Fruit fly (Drosophila melanogaster) whole organism, embryonic: Measurements from ENCODE around the gene Nckx30C.

Experiments
- BtbVII ChIP-seq: fragments of 200-800 bp; sonication (Bioruptor generic); optimal IDR thresholded peaks from 3 replicates; lab custom pipeline; 2017; ENCODE audit warnings: missing biosample characterization, mild to moderate bottlenecking, missing genetic modification characterization
- CG10147 ChIP-seq: fragments of 200-800 bp; sonication (Bioruptor generic); optimal IDR thresholded peaks from 2 replicates; lab custom pipeline; 2019; ENCODE audit warnings: missing biosample characterization, mild to moderate bottlenecking, missing genetic modification characterization, moderate library complexity
- CG10431 ChIP-seq: fragments of 200-800 bp; sonication (Bioruptor generic); optimal IDR thresholded peaks from 3 replicates; lab custom pipeline; 2018; ENCODE audit warnings: missing biosample characterization, mild to moderate bottlenecking, missing genetic modification characterization
- CG10959 ChIP-seq: fragments of 200-800 bp; sonication (Bioruptor generic); IDR thresholded peaks from 2 replicates; pipeline ENCODE4 v1.3.6; 2022; ENCODE audit warnings: missing biosample characterization, missing genetic modification characterization
- CG11398 ChIP-seq: fragments of 200-800 bp; sonication (Bioruptor generic); optimal IDR thresholded peaks from 2 replicates; lab custom pipeline; 2016; ENCODE audit warnings: missing biosample characterization, missing genetic modification characterization
- CG12071 ChIP-seq: fragments of 200-800 bp; sonication (Bioruptor generic); optimal IDR thresholded peaks from 3 replicates; lab custom pipeline; 2018; ENCODE audit warnings: missing biosample characterization, mild to moderate bottlenecking, missing genetic modification characterization
- CG12236 ChIP-seq: fragments of 200-800 bp; sonication (Bioruptor generic); optimal IDR thresholded peaks from 2 replicates; lab custom pipeline; 2016; ENCODE audit warnings: missing biosample characterization, missing genetic modification characterization
- CG13296 ChIP-seq: fragments of 200-800 bp; sonication (Bioruptor generic); optimal IDR thresholded peaks from 3 replicates; lab custom pipeline; 2018; ENCODE audit warnings: missing biosample characterization, mild to moderate bottlenecking, missing genetic modification characterization
- CG13775 ChIP-seq: fragments of 200-800 bp; sonication (Bioruptor generic); optimal IDR thresholded peaks from 3 replicates; lab custom pipeline; 2017; ENCODE audit warnings: missing biosample characterization, mild to moderate bottlenecking, missing genetic modification characterization
- CG14014 ChIP-seq: fragments of 200-800 bp; sonication (Bioruptor generic); IDR thresholded peaks from 2 replicates; pipeline ENCODE4 v1.3.6; 2022; ENCODE audit warnings: missing biosample characterization, missing genetic modification characterization
- CG1529 ChIP-seq: fragments of 200-800 bp; sonication (Bioruptor generic); optimal IDR thresholded peaks from 3 replicates; lab custom pipeline; 2018; ENCODE audit warnings: missing biosample characterization, missing genetic modification characterization
- CG15514 ChIP-seq: fragments of 200-800 bp; sonication (Bioruptor generic); optimal IDR thresholded peaks from 3 replicates; lab custom pipeline; 2017; ENCODE audit warnings: missing biosample characterization, missing genetic modification characterization, mild to moderate bottlenecking, moderate library complexity, missing genetic modification reagents
- CG3847 ChIP-seq: fragments of 200-800 bp; sonication (Bioruptor generic); IDR thresholded peaks from 2 replicates; pipeline ENCODE4 v1.3.6; 2022; ENCODE audit warnings: missing biosample characterization, missing genetic modification characterization
- CG4282 ChIP-seq: fragments of 200-800 bp; sonication (Bioruptor generic); optimal IDR thresholded peaks from 2 replicates; lab custom pipeline; 2016; ENCODE audit warnings: missing biosample characterization, missing genetic modification characterization
- CG43689 ChIP-seq: fragments of 200-800 bp; sonication (Bioruptor generic); IDR thresholded peaks from 2 replicates; pipeline ENCODE4 v1.3.6; 2022; ENCODE audit warnings: missing biosample characterization, missing genetic modification characterization
- CG4730 ChIP-seq: fragments of 200-800 bp; sonication (Bioruptor generic); IDR thresholded peaks from 2 replicates; pipeline ENCODE4 v1.3.6; 2022; ENCODE audit warnings: missing biosample characterization, missing genetic modification characterization
- CG4854 ChIP-seq: fragments of 200-800 bp; sonication (Bioruptor generic); optimal IDR thresholded peaks from 2 replicates; lab custom pipeline; 2016; ENCODE audit warnings: missing biosample characterization, missing genetic modification characterization, inconsistent platforms
- CG5245 ChIP-seq: fragments of 200-800 bp; sonication (Bioruptor generic); optimal IDR thresholded peaks from 3 replicates; lab custom pipeline; 2016; ENCODE audit warnings: missing biosample characterization, missing genetic modification characterization
- CG6689 ChIP-seq: fragments of 200-800 bp; sonication (Bioruptor generic); IDR thresholded peaks from 2 replicates; pipeline ENCODE4 v1.3.6; 2022; ENCODE audit warnings: missing biosample characterization, missing genetic modification characterization
- CG7928 ChIP-seq: fragments of 200-800 bp; sonication (Bioruptor generic); optimal IDR thresholded peaks from 2 replicates; lab custom pipeline; 2017; ENCODE audit warnings: missing biosample characterization, mild to moderate bottlenecking, missing genetic modification characterization
- CG9609 ChIP-seq: fragments of 200-800 bp; sonication (Bioruptor generic); optimal IDR thresholded peaks from 3 replicates; lab custom pipeline; 2016; ENCODE audit warnings: missing biosample characterization, missing genetic modification characterization
- CG9876 ChIP-seq: fragments of 200-800 bp; sonication (Bioruptor generic); optimal IDR thresholded peaks from 2 replicates; lab custom pipeline; 2016; ENCODE audit warnings: missing biosample characterization, missing genetic modification characterization
- Doc3 ChIP-seq: fragments of 200-800 bp; sonication (Bioruptor generic); IDR thresholded peaks from 3 replicates; pipeline ENCODE4 v1.3.6; 2022; ENCODE audit warnings: missing biosample characterization, missing genetic modification characterization; ENCODE audit not compliant: partially characterized antibody
- E2f2 ChIP-seq: fragments of 200-800 bp; sonication (Bioruptor generic); IDR thresholded peaks from 2 replicates; pipeline ENCODE4 v1.3.6; 2022; ENCODE audit warnings: missing biosample characterization, missing genetic modification characterization
- ERR ChIP-seq: fragments of 200-800 bp; sonication (Bioruptor generic); optimal IDR thresholded peaks from 2 replicates; lab custom pipeline; 2016; ENCODE audit warnings: missing biosample characterization, missing genetic modification characterization
- Ets97D ChIP-seq: fragments of 200-800 bp; sonication (Bioruptor generic); optimal IDR thresholded peaks from 3 replicates; lab custom pipeline; 2016; ENCODE audit warnings: missing biosample characterization, missing genetic modification characterization
- GATAe ChIP-seq: fragments of 200-800 bp; sonication (Bioruptor generic); conservative IDR thresholded peaks from 2 replicates; pipeline ENCODE4 v1.3.6; 2022; ENCODE audit warnings: missing biosample characterization, missing genetic modification characterization
- Gug ChIP-seq: fragments of 200-800 bp; sonication (Bioruptor generic); IDR thresholded peaks from 4 replicates; pipeline ENCODE4 v1.3.6; 2022; ENCODE audit warnings: missing biosample characterization, missing genetic modification characterization
- HmgD ChIP-seq: fragments of 200-800 bp; sonication (Bioruptor generic); optimal IDR thresholded peaks from 3 replicates; lab custom pipeline; 2016; ENCODE audit warnings: missing biosample characterization, missing genetic modification characterization
- Hr78 ChIP-seq, 2 experiments: fragments of 200-800 bp in 1 of 2; fragments of >200 bp in 1 of 2; sonication (Bioruptor generic) in 1 of 2; optimal IDR thresholded peaks; 2 replicates each; lab custom pipeline; 2017 to 2019; ENCODE audit warnings: missing biosample characterization in 2 of 2, missing genetic modification characterization in 2 of 2, mild to moderate bottlenecking in 1 of 2, moderate library complexity in 1 of 2
- Jarid2 ChIP-seq: fragments of 200-800 bp; sonication (Bioruptor generic); optimal IDR thresholded peaks from 3 replicates; lab custom pipeline; 2017; ENCODE audit warnings: mild to moderate bottlenecking, missing biosample characterization, missing genetic modification reagents, missing genetic modification characterization
- MTF-1 ChIP-seq: fragments of 200-800 bp; sonication (Bioruptor generic); optimal IDR thresholded peaks from 2 replicates; lab custom pipeline; 2018; ENCODE audit warnings: missing biosample characterization, mild to moderate bottlenecking, missing genetic modification characterization, borderline replicate concordance
- Mad ChIP-seq: fragments of 200-800 bp; sonication (Bioruptor generic); optimal IDR thresholded peaks from 2 replicates; lab custom pipeline; 2016; ENCODE audit warnings: missing biosample characterization, missing genetic modification characterization
- Nf-YC ChIP-seq: fragments of 200-800 bp; optimal IDR thresholded peaks from 3 replicates; lab custom pipeline; 2019; ENCODE audit warnings: missing biosample characterization, mild to moderate bottlenecking, missing genetic modification characterization, moderate library complexity
- Pdp1 ChIP-seq, 2 experiments: fragments of 200-800 bp; sonication (Bioruptor generic); optimal IDR thresholded peaks; 3 replicates each; lab custom pipeline; 2016; ENCODE audit warnings: missing biosample characterization in 2 of 2, missing genetic modification characterization in 2 of 2, mild to moderate bottlenecking in 1 of 2, moderate library complexity in 1 of 2
- Ssrp ChIP-seq: fragments of 200-800 bp; sonication (Bioruptor generic); optimal IDR thresholded peaks from 2 replicates; lab custom pipeline; 2018; ENCODE audit warnings: missing biosample characterization, mild to moderate bottlenecking, missing genetic modification characterization, moderate library complexity
- TFAM ChIP-seq: fragments of 200-800 bp; sonication (Bioruptor generic); optimal IDR thresholded peaks from 2 replicates; lab custom pipeline; 2017; ENCODE audit warnings: missing biosample characterization, missing genetic modification characterization, inconsistent platforms
- Tbp ChIP-seq: fragments of >200 bp; optimal IDR thresholded peaks from 2 replicates; lab custom pipeline; 2018; ENCODE audit warnings: missing biosample characterization, missing genetic modification characterization
- al ChIP-seq: fragments of 200-800 bp; sonication (Bioruptor generic); IDR thresholded peaks from 2 replicates; pipeline ENCODE4 v1.3.6; 2022; ENCODE audit warnings: missing biosample characterization, missing genetic modification characterization
- cg ChIP-seq: fragments of 200-800 bp; sonication (Bioruptor generic); optimal IDR thresholded peaks from 3 replicates; lab custom pipeline; 2019; ENCODE audit warnings: missing biosample characterization, mild to moderate bottlenecking, missing genetic modification characterization, moderate library complexity
- her ChIP-seq: fragments of 200-800 bp; sonication (Bioruptor generic); optimal IDR thresholded peaks from 2 replicates; lab custom pipeline; 2016; ENCODE audit warnings: missing biosample characterization, missing genetic modification characterization
- jumu ChIP-seq: fragments of 200-800 bp; sonication (Bioruptor generic); optimal IDR thresholded peaks from 3 replicates; lab custom pipeline; 2016; ENCODE audit warnings: missing biosample characterization, missing genetic modification characterization
- org-1 ChIP-seq: fragments of 200-800 bp; sonication (Bioruptor generic); optimal IDR thresholded peaks from 2 replicates; lab custom pipeline; 2017; ENCODE audit warnings: missing biosample characterization, missing genetic modification characterization
- row ChIP-seq: fragments of 200-800 bp; sonication (Bioruptor generic); IDR thresholded peaks from 3 replicates; pipeline ENCODE4 v1.3.6; 2022; ENCODE audit warnings: missing biosample characterization, missing genetic modification characterization
- scrt ChIP-seq: fragments of 200-800 bp; sonication (Bioruptor generic); optimal IDR thresholded peaks from 2 replicates; lab custom pipeline; 2018; ENCODE audit warnings: missing biosample characterization, mild to moderate bottlenecking, missing genetic modification characterization, moderate library complexity
- slbo ChIP-seq: fragments of 200-800 bp; sonication (Bioruptor generic); IDR thresholded peaks from 2 replicates; pipeline ENCODE4 v1.3.6; 2022; ENCODE audit warnings: missing biosample characterization, missing genetic modification characterization
- sr ChIP-seq: fragments of 200-800 bp; sonication (Bioruptor generic); IDR thresholded peaks from 3 replicates; pipeline ENCODE4 v1.3.6; 2022; ENCODE audit warnings: missing biosample characterization, missing genetic modification characterization
- tio ChIP-seq: fragments of 200-800 bp; sonication (Bioruptor generic); optimal IDR thresholded peaks from 2 replicates; lab custom pipeline; 2017; ENCODE audit warnings: missing biosample characterization, missing genetic modification characterization, inconsistent platforms
- trem ChIP-seq: fragments of 200-800 bp; optimal IDR thresholded peaks from 3 replicates; lab custom pipeline; 2019; ENCODE audit warnings: missing biosample characterization, mild to moderate bottlenecking, missing genetic modification characterization, moderate library complexity
- usp ChIP-seq: fragments of >200 bp; optimal IDR thresholded peaks from 2 replicates; lab custom pipeline; 2017; ENCODE audit warnings: missing biosample characterization, missing genetic modification characterization
- zfh1 ChIP-seq: fragments of 200-800 bp; sonication (Bioruptor generic); IDR thresholded peaks from 3 replicates; pipeline ENCODE4 v1.3.6; 2022; ENCODE audit warnings: missing biosample characterization, missing genetic modification characterization

The Nckx30C gene

dm6 chr2L:9774980-9775628, 28.8 kb upstream of the Nckx30C start, which contains the start of the genes ppk11 and ppk16 (continued):
- peak; percentile 24 for TF ChIP-seq CG5245 (GFP tag; lab: Kevin White, UChicago)
- TF ChIP-seq Tbp (GFP tag; lab: Kevin White, UChicago) = no peak
- TF ChIP-seq CG12071 (GFP tag; lab: Kevin White, UChicago) = peak; percentile 31
- TF ChIP-seq CG1529 (GFP tag; lab: Kevin White, UChicago) = no peak
- TF ChIP-seq CG13296 (GFP tag; lab: Kevin White, UChicago) = peak; percentile 46
- no peak for TF ChIP-seq CG10959 (GFP tag; lab: Robert Waterston, UW)
- no peak for TF ChIP-seq HmgD (GFP tag; lab: Kevin White, UChicago)
- TF ChIP-seq CG6689 (GFP tag; lab: Robert Waterston, UW) = no peak
- TF ChIP-seq TFAM = no peak
- TF ChIP-seq tio = peak; percentile 30
- TF ChIP-seq her (GFP tag; lab: Kevin White, UChicago) = no peak
- no peak for TF ChIP-seq MTF-1 (GFP tag; lab: Kevin White, UChicago)
- TF ChIP-seq Nf-YC (tag; lab: Kevin White, UChicago) = no peak
- 0 out of 2 replicates have a peak, but pooled peaks have one; percentile 11 for TF ChIP-seq al (GFP tag; lab: Robert Waterston, UW)
- no peak for TF ChIP-seq CG4854 (GFP tag; lab: Kevin White, UChicago)
- no peak for TF ChIP-seq Doc3
- TF ChIP-seq CG7928 = no peak
- TF ChIP-seq E2f2 = 0 out of 2 replicates have a peak, but pooled peaks have one; percentile 20
- no peak for TF ChIP-seq sr (GFP tag; lab: Robert Waterston, UW)
- no peak for TF ChIP-seq row (GFP tag; lab: Robert Waterston, UW)
- TF ChIP-seq trem (tag; lab: Kevin White, UChicago) = no peak
- TF ChIP-seq Ssrp (tag; lab: Kevin White, UChicago) = no peak
- no peak for TF ChIP-seq CG10147 (GFP tag; lab: Kevin White, UChicago)
- TF ChIP-seq BtbVII (GFP tag; lab: Kevin White, UChicago) = peak; percentile 15
- peak; percentile 38 for TF ChIP-seq CG15514 (GFP tag; lab: Kevin White, UChicago)
- no peak for TF ChIP-seq CG3847 (GFP tag; lab: Robert Waterston, UW)
- no peak for TF ChIP-seq Mad (GFP tag; lab: Kevin White, UChicago)
- TF ChIP-seq org-1 (GFP tag; lab: Kevin White, UChicago) = peak; percentile 23
- TF ChIP-seq CG4282 (GFP tag; lab: Kevin White, UChicago) = no peak
- TF ChIP-seq CG11398 (GFP tag; lab: Kevin White, UChicago) = peak; percentile 54
- TF ChIP-seq CG9609 (GFP tag; lab: Kevin White, UChicago) = peak; percentile 10
- TF ChIP-seq zfh1 (GFP tag; lab: Robert Waterston, UW) = 0 out of 3 replicates have a peak, but pooled peaks have one; percentile 25
- no peak for TF ChIP-seq Ets97D (GFP tag; lab: Kevin White, UChicago)
- peak; percentile 56 for TF ChIP-seq CG12236 (GFP tag; lab: Kevin White, UChicago)
- no peak for TF ChIP-seq Hr78 (GFP tag; optimal IDR thresholded peaks at IDR 0.05; lab: Kevin White, UChicago)
- no peak for TF ChIP-seq CG13775 (GFP tag; lab: Kevin White, UChicago)
- TF ChIP-seq jumu (GFP tag; lab: Kevin White, UChicago) = no peak
- no peak for TF ChIP-seq cg
- no peak for TF ChIP-seq scrt (GFP tag; lab: Kevin White, UChicago)
- TF ChIP-seq CG14014 (GFP tag; lab: Robert Waterston, UW) = peak; percentile 22; the same call in 1 of the 2 replicates
- no peak for TF ChIP-seq Pdp1 (GFP tag; optimal IDR thresholded peaks at IDR 0.05; lab: Kevin White, UChicago)
- no peak for TF ChIP-seq CG10431 (GFP tag; lab: Kevin White, UChicago)
- no peak for TF ChIP-seq CG43689 (GFP tag; lab: Robert Waterston, UW)
- TF ChIP-seq CG9876 = no peak
- TF ChIP-seq usp (GFP tag; lab: Kevin White, UChicago) = no peak
- TF ChIP-seq Jarid2 (GFP tag; lab: Kevin White, UChicago) = no peak
- TF ChIP-seq slbo (GFP tag; lab: Robert Waterston, UW) = no peak
- no peak for TF ChIP-seq GATAe (GFP tag; lab: Robert Waterston, UW)
- TF ChIP-seq ERR (GFP tag; lab: Kevin White, UChicago) = no peak
- no peak for TF ChIP-seq CG4730 (GFP tag; lab: Robert Waterston, UW)
- TF ChIP-seq Gug (GFP tag; lab: Robert Waterston, UW) = no peak
